Fruit fly (Drosophila melanogaster) whole organism, embryonic: ENCODE results near the gene lectin-21Ca.

Source experiments
- Atf-2 ChIP-seq: fragments of 200-800 bp; sonication (Bioruptor generic); optimal IDR thresholded peaks from 2 replicates; lab custom pipeline; 2016; ENCODE audit warnings: missing biosample characterization, missing genetic modification characterization
- CG10267 ChIP-seq: fragments of 200-800 bp; sonication (Bioruptor generic); optimal IDR thresholded peaks from 2 replicates; lab custom pipeline; 2018; ENCODE audit warnings: missing biosample characterization, mild to moderate bottlenecking, missing genetic modification characterization, moderate library complexity
- CG10979 ChIP-seq: fragments of 200-800 bp; sonication (Bioruptor generic); optimal IDR thresholded peaks from 2 replicates; lab custom pipeline; 2018; ENCODE audit warnings: missing biosample characterization, mild to moderate bottlenecking, missing genetic modification characterization, moderate library complexity
- CG12391 ChIP-seq: fragments of 200-800 bp; sonication (Bioruptor generic); optimal IDR thresholded peaks from 3 replicates; lab custom pipeline; 2018; ENCODE audit warnings: missing biosample characterization, mild to moderate bottlenecking, missing genetic modification characterization, moderate library complexity
- CG12769 ChIP-seq: fragments of 200-800 bp; sonication (Bioruptor generic); optimal IDR thresholded peaks from 2 replicates; lab custom pipeline; 2019; ENCODE audit warnings: missing biosample characterization, mild to moderate bottlenecking, missing genetic modification characterization, moderate library complexity
- CG17361 ChIP-seq: fragments of 200-800 bp; sonication (Bioruptor generic); IDR thresholded peaks from 3 replicates; pipeline ENCODE4 v1.3.6; 2022; ENCODE audit warnings: missing biosample characterization, missing genetic modification characterization
- CG17385 ChIP-seq: fragments of 200-800 bp; sonication (Bioruptor generic); optimal IDR thresholded peaks from 3 replicates; lab custom pipeline; 2018; ENCODE audit warnings: missing biosample characterization, mild to moderate bottlenecking, missing genetic modification characterization
- CG34422 ChIP-seq: fragments of 200-800 bp; sonication (Bioruptor generic); IDR thresholded peaks from 3 replicates; pipeline ENCODE4 v1.3.6; 2022; ENCODE audit warnings: missing biosample characterization, missing genetic modification characterization
- CG4404 ChIP-seq: fragments of 200-800 bp; sonication (Bioruptor generic); IDR thresholded peaks from 2 replicates; pipeline ENCODE4 v1.3.6; 2022; ENCODE audit warnings: missing biosample characterization, missing genetic modification characterization
- CG9727 ChIP-seq: fragments of 200-800 bp; sonication (Bioruptor generic); optimal IDR thresholded peaks from 3 replicates; lab custom pipeline; 2017; ENCODE audit warnings: missing biosample characterization, mild to moderate bottlenecking, missing genetic modification characterization
- Drgx ChIP-seq: fragments of 200-800 bp; sonication (Bioruptor generic); IDR thresholded peaks from 2 replicates; pipeline ENCODE4 v1.3.6; 2022; ENCODE audit warnings: missing biosample characterization, missing genetic modification characterization
- E2f2 ChIP-seq: fragments of 200-800 bp; sonication (Bioruptor generic); IDR thresholded peaks from 2 replicates; pipeline ENCODE4 v1.3.6; 2022; ENCODE audit warnings: missing biosample characterization, missing genetic modification characterization
- Ets65A ChIP-seq: fragments of 200-800 bp; sonication (Bioruptor generic); peaks from one replicate; lab custom pipeline; 2016; ENCODE audit warnings: missing biosample characterization, missing genetic modification characterization
- HLH54F ChIP-seq: fragments of 200-800 bp; sonication (Bioruptor generic); optimal IDR thresholded peaks from 3 replicates; lab custom pipeline; 2016; ENCODE audit warnings: missing biosample characterization, missing genetic modification characterization
- HmgD ChIP-seq: fragments of 200-800 bp; sonication (Bioruptor generic); optimal IDR thresholded peaks from 3 replicates; lab custom pipeline; 2016; ENCODE audit warnings: missing biosample characterization, missing genetic modification characterization
- Kr ChIP-seq: fragments of 200-800 bp; sonication (Bioruptor generic); optimal IDR thresholded peaks from 2 replicates; lab custom pipeline; 2017; ENCODE audit warnings: missing biosample characterization, mild to moderate bottlenecking, missing genetic modification characterization
- MESR4 ChIP-seq: fragments of 200-800 bp; sonication (Bioruptor generic); optimal IDR thresholded peaks from 2 replicates; lab custom pipeline; 2018; ENCODE audit warnings: missing biosample characterization, mild to moderate bottlenecking, missing genetic modification characterization, moderate library complexity
- Mrtf ChIP-seq: fragments of 200-800 bp; sonication (Bioruptor generic); IDR thresholded peaks from 3 replicates; pipeline ENCODE4 v1.3.6; 2022; ENCODE audit warnings: missing biosample characterization, missing genetic modification characterization
- Nf-YB ChIP-seq: fragments of 200-800 bp; sonication (Bioruptor generic); optimal IDR thresholded peaks from 3 replicates; lab custom pipeline; 2019; ENCODE audit warnings: missing biosample characterization, mild to moderate bottlenecking, missing genetic modification characterization, moderate library complexity
- Ptx1 ChIP-seq: fragments of 200-800 bp; sonication (Bioruptor generic); IDR thresholded peaks from 2 replicates; pipeline ENCODE4 v1.3.6; 2022; ENCODE audit warnings: missing biosample characterization, missing genetic modification characterization
- Side ChIP-seq: fragments of 200-800 bp; sonication (Bioruptor generic); optimal IDR thresholded peaks from 2 replicates; lab custom pipeline; 2016; ENCODE audit warnings: missing biosample characterization, missing genetic modification characterization
- Trl ChIP-seq, 3 experiments: fragments of >200 bp in 2 of 3; fragments of 200-800 bp in 1 of 3; sonication (Bioruptor generic) in 1 of 3; optimal IDR thresholded peaks; 2 replicates in 1 of 3; 3 replicates in 2 of 3; lab custom pipeline; 2016 to 2017; ENCODE audit warnings: missing biosample characterization in 1 of 3, missing genetic modification characterization in 1 of 3
- bigmax ChIP-seq: fragments of 200-800 bp; sonication (Bioruptor generic); optimal IDR thresholded peaks from 2 replicates; lab custom pipeline; 2018; ENCODE audit warnings: missing biosample characterization, mild to moderate bottlenecking, missing genetic modification characterization
- bsh ChIP-seq, 2 experiments: fragments of 200-800 bp; sonication (Bioruptor generic); optimal IDR thresholded peaks; 2 replicates each; lab custom pipeline; 2017 to 2018; ENCODE audit warnings: mild to moderate bottlenecking in 2 of 2, missing biosample characterization in 2 of 2, missing genetic modification characterization in 2 of 2, moderate library complexity in 1 of 2
- chn ChIP-seq: fragments of 200-800 bp; sonication (Bioruptor generic); optimal IDR thresholded peaks from 2 replicates; lab custom pipeline; 2016; ENCODE audit warnings: missing biosample characterization, missing genetic modification characterization
- dmrt11E ChIP-seq: fragments of 200-800 bp; sonication (Bioruptor generic); optimal IDR thresholded peaks from 3 replicates; lab custom pipeline; 2018; ENCODE audit warnings: missing biosample characterization, mild to moderate bottlenecking, missing genetic modification characterization, moderate library complexity
- gfzf ChIP-seq: fragments of 200-800 bp; sonication (Bioruptor generic); optimal IDR thresholded peaks from 2 replicates; lab custom pipeline; 2016; ENCODE audit warnings: missing biosample characterization, mild to moderate bottlenecking, missing genetic modification characterization, moderate library complexity
- insv ChIP-seq, 2 experiments: fragments of 200-800 bp; sonication (Bioruptor generic); optimal IDR thresholded peaks; 3 replicates each; lab custom pipeline; 2016 to 2018; ENCODE audit warnings: missing biosample characterization in 2 of 2, missing genetic modification characterization in 2 of 2
- lab ChIP-seq: fragments of 200-800 bp; sonication (Bioruptor generic); optimal IDR thresholded peaks from 3 replicates; lab custom pipeline; 2017; ENCODE audit warnings: missing biosample characterization, missing genetic modification characterization, mild to moderate bottlenecking, moderate library complexity, missing genetic modification reagents
- nom ChIP-seq: fragments of 200-800 bp; sonication (Bioruptor generic); optimal IDR thresholded peaks from 2 replicates; lab custom pipeline; 2017; ENCODE audit warnings: missing biosample characterization, missing genetic modification characterization, mild to moderate bottlenecking, moderate library complexity, missing genetic modification reagents
- pnt ChIP-seq: fragments of 200-800 bp; sonication (Bioruptor generic); optimal IDR thresholded peaks from 3 replicates; lab custom pipeline; 2016; ENCODE audit warnings: missing biosample characterization, missing genetic modification characterization
- pum ChIP-seq: fragments of 200-800 bp; sonication (Bioruptor generic); optimal IDR thresholded peaks from 2 replicates; lab custom pipeline; 2016; ENCODE audit warnings: missing biosample characterization, missing genetic modification characterization
- sc ChIP-seq, 3 experiments: fragments of >200 bp in 2 of 3; fragments of 200-800 bp in 1 of 3; sonication (Bioruptor generic) in 1 of 3; optimal IDR thresholded peaks; 2 replicates in 2 of 3; 3 replicates in 1 of 3; lab custom pipeline; 2017; ENCODE audit warnings: mild to moderate bottlenecking in 1 of 3, missing biosample characterization in 1 of 3, missing genetic modification characterization in 1 of 3, missing genetic modification reagents in 1 of 3
- shn ChIP-seq: fragments of 200-800 bp; sonication (Bioruptor generic); optimal IDR thresholded peaks from 3 replicates; lab custom pipeline; 2016; ENCODE audit warnings: missing biosample characterization, missing genetic modification characterization

The lectin-21Ca gene

dm6 chr2L:606165-606564 lies 18.3 kb upstream of the lectin-21Ca start (continued):
- no peak for TF ChIP-seq CG12769 (tag; lab: Kevin White, UChicago)
- peak; percentile 10 for TF ChIP-seq pnt (GFP tag; lab: Kevin White, UChicago)
- no peak for TF ChIP-seq sc (optimal IDR thresholded peaks at IDR 0.05; lab: Kevin White, UChicago)
- TF ChIP-seq sc (GFP tag; optimal IDR thresholded peaks at IDR 0.05; lab: Kevin White, UChicago), result peak; percentile 41
- peak; percentile 21 for TF ChIP-seq pum
- TF ChIP-seq Atf-2 (GFP tag; lab: Kevin White, UChicago), result peak; percentile 11
- TF ChIP-seq CG10267 (tag; lab: Kevin White, UChicago), result peak; percentile 52
- no peak for TF ChIP-seq HLH54F (GFP tag; lab: Kevin White, UChicago)
- peak; percentile 60 for TF ChIP-seq chn (GFP tag; lab: Kevin White, UChicago)
- peak; percentile 28; the same call in 1 of the 3 replicates for TF ChIP-seq Mrtf (GFP tag; lab: Robert Waterston, UW)
- TF ChIP-seq CG12391 (tag; lab: Kevin White, UChicago), result peak; percentile 56
- TF ChIP-seq Ptx1 (GFP tag; lab: Robert Waterston, UW), result peak; percentile 18; the same call in 1 of the 2 replicates
- peak; percentile 12 for TF ChIP-seq shn (GFP tag; lab: Kevin White, UChicago)
- no peak for TF ChIP-seq Trl (optimal IDR thresholded peaks at IDR 0.05; lab: Kevin White, UChicago)
- peak; percentile 13 for TF ChIP-seq Trl (GFP tag; optimal IDR thresholded peaks at IDR 0.05; lab: Kevin White, UChicago)
- peak; percentile 76 for TF ChIP-seq CG4404 (GFP tag; lab: Robert Waterston, UW)
- peak; percentile 47 for TF ChIP-seq CG9727 (GFP tag; lab: Kevin White, UChicago)
- TF ChIP-seq MESR4 (GFP tag; lab: Kevin White, UChicago), result no peak
- TF ChIP-seq Nf-YB, result no peak
- TF ChIP-seq dmrt11E (tag; lab: Kevin White, UChicago), result peak; percentile 77
- peak; percentile 17; the same call in 1 of the 2 replicates for TF ChIP-seq E2f2 (GFP tag; lab: Robert Waterston, UW)
- peak; percentile 31 for TF ChIP-seq CG17385 (GFP tag; lab: Kevin White, UChicago)
- TF ChIP-seq bigmax (GFP tag; lab: Kevin White, UChicago), result no peak
- TF ChIP-seq Kr (GFP tag; lab: Kevin White, UChicago), result no peak
- TF ChIP-seq CG34422 (GFP tag; lab: Robert Waterston, UW), result 0 out of 3 replicates have a peak, but pooled peaks have one; percentile 26
- no peak for TF ChIP-seq insv (GFP tag; optimal IDR thresholded peaks at IDR 0.05; lab: Kevin White, UChicago)
- peak; percentile 72 for TF ChIP-seq CG10979 (tag; lab: Kevin White, UChicago)

- TF ChIP-seq gfzf (GFP tag; lab: Kevin White, UChicago), result no peak
- TF ChIP-seq Side (GFP tag; lab: Kevin White, UChicago), result no peak
- TF ChIP-seq Ets65A (GFP tag; lab: Kevin White, UChicago), result no peak
These were observed 17.5 kb upstream of the lectin-21Ca start for dm6 chr2L:606952-607351.

DNA sequence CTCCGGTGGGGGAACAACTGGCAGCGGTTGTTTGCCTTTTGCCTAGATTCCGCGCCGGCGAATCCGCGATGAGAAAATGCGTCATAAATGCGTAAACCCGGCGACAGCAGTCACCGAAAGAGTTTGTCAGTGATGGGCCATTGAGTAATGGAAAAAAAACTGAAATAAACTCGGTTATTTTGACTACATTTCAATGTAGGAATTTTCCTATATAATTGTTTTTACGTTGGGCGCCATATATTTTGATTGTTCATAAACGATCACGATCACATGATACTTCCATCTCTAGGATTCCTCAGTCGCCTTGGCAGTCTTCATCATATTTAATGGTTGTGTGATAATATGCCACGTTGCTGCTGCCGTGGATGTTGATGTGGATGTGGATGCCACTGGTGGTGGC lies 16.3 kb upstream of the lectin-21Ca start:
- peak; percentile 56 for TF ChIP-seq nom (GFP tag; lab: Kevin White, UChicago)
- TF ChIP-seq Drgx (GFP tag; lab: Robert Waterston, UW), result peak; percentile 62
- no peak for TF ChIP-seq HmgD (GFP tag; lab: Kevin White, UChicago)
- 0 out of 3 replicates have a peak, but pooled peaks have one; percentile 24 for TF ChIP-seq CG17361 (GFP tag; lab: Robert Waterston, UW)
- peak in 1 of 2 experiments; percentile 40 for TF ChIP-seq bsh (GFP tag; optimal IDR thresholded peaks at IDR 0.05; lab: Kevin White, UChicago)
- TF ChIP-seq lab (GFP tag; lab: Kevin White, UChicago), result no peak
- TF ChIP-seq Ets65A (GFP tag; lab: Kevin White, UChicago), result peak; percentile 56
- TF ChIP-seq, all 482 proteins: peak for 5
